Fruit fly (Drosophila melanogaster) whole organism, embryonic: ENCODE results near the gene ago.

Source experiments
- Atf6 ChIP-seq: fragments of 200-800 bp; sonication (Bioruptor generic); IDR thresholded peaks from 2 replicates; pipeline ENCODE4 v1.3.6; 2022; ENCODE audit warnings: missing biosample characterization, missing genetic modification characterization
- CG10267 ChIP-seq: fragments of 200-800 bp; sonication (Bioruptor generic); optimal IDR thresholded peaks from 2 replicates; lab custom pipeline; 2018; ENCODE audit warnings: missing biosample characterization, mild to moderate bottlenecking, missing genetic modification characterization, moderate library complexity
- CG10979 ChIP-seq: fragments of 200-800 bp; sonication (Bioruptor generic); optimal IDR thresholded peaks from 2 replicates; lab custom pipeline; 2018; ENCODE audit warnings: missing biosample characterization, mild to moderate bottlenecking, missing genetic modification characterization, moderate library complexity
- CG11560 ChIP-seq: fragments of 200-800 bp; sonication (Bioruptor generic); IDR thresholded peaks from 3 replicates; pipeline ENCODE4 v1.3.6; 2022; ENCODE audit warnings: missing biosample characterization, missing genetic modification characterization
- CG11695 ChIP-seq: fragments of 200-800 bp; sonication (Bioruptor generic); IDR thresholded peaks from 3 replicates; pipeline ENCODE4 v1.3.6; 2022; ENCODE audit warnings: missing biosample characterization, missing genetic modification characterization
- CG1233 ChIP-seq: fragments of 200-800 bp; sonication (Bioruptor generic); optimal IDR thresholded peaks from 4 replicates; lab custom pipeline; 2018; ENCODE audit warnings: missing biosample characterization, mild to moderate bottlenecking, missing genetic modification characterization
- CG13424 ChIP-seq: fragments of 200-800 bp; sonication (Bioruptor generic); optimal IDR thresholded peaks from 2 replicates; lab custom pipeline; 2019; ENCODE audit warnings: missing biosample characterization, mild to moderate bottlenecking, missing genetic modification characterization, moderate library complexity
- CG14860 ChIP-seq: fragments of 200-800 bp; sonication (Bioruptor generic); IDR thresholded peaks from 3 replicates; pipeline ENCODE4 v1.3.6; 2022; ENCODE audit warnings: missing biosample characterization, missing genetic modification characterization; ENCODE audit not compliant: partially characterized antibody
- CG15073 ChIP-seq: fragments of 200-800 bp; sonication (Bioruptor generic); optimal IDR thresholded peaks from 2 replicates; lab custom pipeline; 2016; ENCODE audit warnings: missing biosample characterization, missing genetic modification characterization
- CG1603 ChIP-seq: fragments of 200-800 bp; sonication (Bioruptor generic); optimal IDR thresholded peaks from 2 replicates; lab custom pipeline; 2019; ENCODE audit warnings: missing biosample characterization, mild to moderate bottlenecking, missing genetic modification characterization, moderate library complexity
- CG17568 ChIP-seq: fragments of 200-800 bp; sonication (Bioruptor generic); optimal IDR thresholded peaks from 2 replicates; lab custom pipeline; 2018; ENCODE audit warnings: missing biosample characterization, mild to moderate bottlenecking, missing genetic modification characterization, moderate library complexity
- CG17802 ChIP-seq: fragments of 200-800 bp; sonication (Bioruptor generic); optimal IDR thresholded peaks from 2 replicates; lab custom pipeline; 2018; ENCODE audit warnings: missing biosample characterization, mild to moderate bottlenecking, missing genetic modification characterization, moderate library complexity
- CG31388 ChIP-seq: fragments of 200-800 bp; sonication (Bioruptor generic); optimal IDR thresholded peaks from 2 replicates; lab custom pipeline; 2016; ENCODE audit warnings: missing biosample characterization, missing genetic modification characterization
- CG3407 ChIP-seq: fragments of 200-800 bp; sonication (Bioruptor generic); optimal IDR thresholded peaks from 2 replicates; lab custom pipeline; 2018; ENCODE audit warnings: missing biosample characterization, mild to moderate bottlenecking, missing genetic modification characterization
- CG4360 ChIP-seq: fragments of 200-800 bp; sonication (Bioruptor generic); IDR thresholded peaks from 2 replicates; pipeline ENCODE4 v1.3.6; 2022; ENCODE audit warnings: missing biosample characterization, missing genetic modification characterization
- CG4404 ChIP-seq: fragments of 200-800 bp; sonication (Bioruptor generic); IDR thresholded peaks from 2 replicates; pipeline ENCODE4 v1.3.6; 2022; ENCODE audit warnings: missing biosample characterization, missing genetic modification characterization
- CG4707 ChIP-seq: fragments of 200-800 bp; sonication (Bioruptor generic); optimal IDR thresholded peaks from 2 replicates; lab custom pipeline; 2018; ENCODE audit warnings: missing biosample characterization, mild to moderate bottlenecking, missing genetic modification characterization, moderate library complexity
- CG4730 ChIP-seq: fragments of 200-800 bp; sonication (Bioruptor generic); IDR thresholded peaks from 2 replicates; pipeline ENCODE4 v1.3.6; 2022; ENCODE audit warnings: missing biosample characterization, missing genetic modification characterization
- CG9817 ChIP-seq: fragments of 200-800 bp; sonication (Bioruptor generic); optimal IDR thresholded peaks from 2 replicates; lab custom pipeline; 2018; ENCODE audit warnings: missing biosample characterization, mild to moderate bottlenecking, missing genetic modification characterization, moderate library complexity
- CrebB ChIP-seq: fragments of 200-800 bp; sonication (Bioruptor generic); optimal IDR thresholded peaks from 3 replicates; lab custom pipeline; 2018; ENCODE audit warnings: missing biosample characterization, mild to moderate bottlenecking, missing genetic modification characterization
- Dek ChIP-seq: fragments of 200-800 bp; sonication (Bioruptor generic); optimal IDR thresholded peaks from 3 replicates; lab custom pipeline; 2019; ENCODE audit warnings: missing biosample characterization, mild to moderate bottlenecking, missing genetic modification characterization, moderate library complexity
- Hsf ChIP-seq: fragments of 200-800 bp; sonication (Bioruptor generic); optimal IDR thresholded peaks from 3 replicates; lab custom pipeline; 2016; ENCODE audit warnings: missing biosample characterization, missing genetic modification characterization
- Kr ChIP-seq: fragments of 200-800 bp; sonication (Bioruptor generic); optimal IDR thresholded peaks from 2 replicates; lab custom pipeline; 2017; ENCODE audit warnings: missing biosample characterization, mild to moderate bottlenecking, missing genetic modification characterization
- MTF-1 ChIP-seq: fragments of 200-800 bp; sonication (Bioruptor generic); optimal IDR thresholded peaks from 2 replicates; lab custom pipeline; 2018; ENCODE audit warnings: missing biosample characterization, mild to moderate bottlenecking, missing genetic modification characterization, borderline replicate concordance
- Med ChIP-seq: fragments of 200-800 bp; sonication (Bioruptor generic); peaks from one replicate; lab custom pipeline; 2016; ENCODE audit warnings: missing biosample characterization, missing genetic modification characterization, mild to moderate bottlenecking, inconsistent platforms, moderate library complexity
- Pdp1 ChIP-seq, 2 experiments: fragments of 200-800 bp; sonication (Bioruptor generic); optimal IDR thresholded peaks; 3 replicates each; lab custom pipeline; 2016; ENCODE audit warnings: missing biosample characterization in 2 of 2, missing genetic modification characterization in 2 of 2, mild to moderate bottlenecking in 1 of 2, moderate library complexity in 1 of 2
- Sry-β ChIP-seq: fragments of 200-800 bp; sonication (Bioruptor generic); optimal IDR thresholded peaks from 2 replicates; lab custom pipeline; 2018; ENCODE audit warnings: missing biosample characterization, mild to moderate bottlenecking, missing genetic modification characterization, moderate library complexity
- Trl ChIP-seq, 3 experiments: fragments of >200 bp in 2 of 3; fragments of 200-800 bp in 1 of 3; sonication (Bioruptor generic) in 1 of 3; optimal IDR thresholded peaks; 2 replicates in 1 of 3; 3 replicates in 2 of 3; lab custom pipeline; 2016 to 2017; ENCODE audit warnings: missing biosample characterization in 1 of 3, missing genetic modification characterization in 1 of 3
- cg ChIP-seq: fragments of 200-800 bp; sonication (Bioruptor generic); optimal IDR thresholded peaks from 3 replicates; lab custom pipeline; 2019; ENCODE audit warnings: missing biosample characterization, mild to moderate bottlenecking, missing genetic modification characterization, moderate library complexity
- cwo ChIP-seq: fragments of 200-800 bp; sonication (Bioruptor generic); optimal IDR thresholded peaks from 3 replicates; lab custom pipeline; 2017; ENCODE audit warnings: missing biosample characterization, missing genetic modification characterization, mild to moderate bottlenecking, moderate library complexity, missing genetic modification reagents
- ems ChIP-seq: fragments of 200-800 bp; sonication (Bioruptor generic); optimal IDR thresholded peaks from 3 replicates; lab custom pipeline; 2016; ENCODE audit warnings: missing biosample characterization, missing genetic modification characterization
- fru ChIP-seq: fragments of >200 bp; optimal IDR thresholded peaks from 2 replicates; lab custom pipeline; 2017
- insv ChIP-seq, 2 experiments: fragments of 200-800 bp; sonication (Bioruptor generic); optimal IDR thresholded peaks; 3 replicates each; lab custom pipeline; 2016 to 2018; ENCODE audit warnings: missing biosample characterization in 2 of 2, missing genetic modification characterization in 2 of 2
- kah ChIP-seq: fragments of 200-800 bp; sonication (Bioruptor generic); optimal IDR thresholded peaks from 2 replicates; lab custom pipeline; 2018; ENCODE audit warnings: missing biosample characterization, mild to moderate bottlenecking, missing genetic modification characterization
- ken ChIP-seq: fragments of 200-800 bp; sonication (Bioruptor generic); IDR thresholded peaks from 3 replicates; pipeline ENCODE4 v1.3.6; 2022; ENCODE audit warnings: missing biosample characterization, missing genetic modification characterization
- lbe ChIP-seq: fragments of 200-800 bp; sonication (Bioruptor generic); optimal IDR thresholded peaks from 2 replicates; lab custom pipeline; 2016; ENCODE audit warnings: missing biosample characterization, mild to moderate bottlenecking, missing genetic modification characterization
- pb ChIP-seq: fragments of 200-800 bp; sonication (Bioruptor generic); optimal IDR thresholded peaks from 3 replicates; lab custom pipeline; 2016; ENCODE audit warnings: missing biosample characterization, missing genetic modification characterization
- pfk ChIP-seq: fragments of 200-800 bp; sonication (Bioruptor generic); optimal IDR thresholded peaks from 2 replicates; lab custom pipeline; 2018; ENCODE audit warnings: missing biosample characterization, mild to moderate bottlenecking, missing genetic modification characterization, moderate library complexity
- pnt ChIP-seq: fragments of 200-800 bp; sonication (Bioruptor generic); optimal IDR thresholded peaks from 3 replicates; lab custom pipeline; 2016; ENCODE audit warnings: missing biosample characterization, missing genetic modification characterization
- psq ChIP-seq: fragments of 200-800 bp; sonication (Bioruptor generic); optimal IDR thresholded peaks from 2 replicates; lab custom pipeline; 2017; ENCODE audit warnings: missing biosample characterization, missing genetic modification characterization
- rib ChIP-seq: fragments of 200-800 bp; sonication (Bioruptor generic); IDR thresholded peaks from 2 replicates; pipeline ENCODE4 v1.3.6; 2022; ENCODE audit warnings: missing biosample characterization, missing genetic modification characterization
- row ChIP-seq: fragments of 200-800 bp; sonication (Bioruptor generic); IDR thresholded peaks from 3 replicates; pipeline ENCODE4 v1.3.6; 2022; ENCODE audit warnings: missing biosample characterization, missing genetic modification characterization
- slou ChIP-seq: fragments of 200-800 bp; sonication (Bioruptor generic); optimal IDR thresholded peaks from 3 replicates; lab custom pipeline; 2016; ENCODE audit warnings: missing biosample characterization, missing genetic modification characterization
- zfh2 ChIP-seq: fragments of 200-800 bp; sonication (Bioruptor generic); optimal IDR thresholded peaks from 2 replicates; lab custom pipeline; 2016; ENCODE audit warnings: missing biosample characterization, missing genetic modification characterization

ago gene

dm6 chr3L:4252862-4253610, 1.1 kb downstream of the ago start (continued):
- TF ChIP-seq Pdp1 (GFP tag; optimal IDR thresholded peaks at IDR 0.05; lab: Kevin White, UChicago) (peak in 1 of 2 experiments; percentile 29), MTF-1 (no peak), Dek (tag; lab: Kevin White, UChicago) (no peak), CG11695 (GFP tag; lab: Robert Waterston, UW) (peak; percentile 49; the same call in 1 of the 3 replicates), cwo (no peak), pnt (no peak), fru (lab: Kevin White, UChicago) (no peak), lbe (GFP tag; lab: Kevin White, UChicago) (no peak), Hsf (GFP tag; lab: Kevin White, UChicago) (no peak), CG4404 (GFP tag; lab: Robert Waterston, UW) (no peak), pb (GFP tag; lab: Kevin White, UChicago) (no peak), Kr (GFP tag; lab: Kevin White, UChicago) (peak; percentile 41), psq (peak; percentile 74), ems (no peak), CG4730 (GFP tag; lab: Robert Waterston, UW) (no peak), CG4360 (GFP tag; lab: Robert Waterston, UW) (peak; percentile 60), Sry-β (GFP tag; lab: Kevin White, UChicago) (peak; percentile 82), rib (GFP tag; lab: Robert Waterston, UW) (0 out of 2 replicates have a peak, but pooled peaks have one; percentile 12), CG14860 (GFP tag; lab: Robert Waterston, UW) (no peak), CG17568 (GFP tag; lab: Kevin White, UChicago) (no peak), kah (GFP tag; lab: Kevin White, UChicago) (no peak), Atf6 (GFP tag; lab: Robert Waterston, UW) (no peak), slou (no peak), CG3407 (GFP tag; lab: Kevin White, UChicago) (no peak), CrebB (no peak), Trl (optimal IDR thresholded peaks at IDR 0.05; lab: Kevin White, UChicago) (peak in 1 of 2 experiments; percentile 0), Trl (GFP tag; optimal IDR thresholded peaks at IDR 0.05; lab: Kevin White, UChicago) (no peak), cg (GFP tag; lab: Kevin White, UChicago) (no peak), CG10979 (tag; lab: Kevin White, UChicago) (no peak), pfk (GFP tag; lab: Kevin White, UChicago) (no peak), CG11560 (tag; lab: Robert Waterston, UW) (no peak), row (peak; percentile 14; the same call in 1 of the 3 replicates), CG1603 (tag; lab: Kevin White, UChicago) (no peak), CG15073 (GFP tag; lab: Kevin White, UChicago) (no peak), zfh2 (GFP tag; lab: Kevin White, UChicago) (no peak), CG9817 (tag; lab: Kevin White, UChicago) (no peak), CG4707 (GFP tag; lab: Kevin White, UChicago) (no peak), insv (GFP tag; optimal IDR thresholded peaks at IDR 0.05; lab: Kevin White, UChicago) (peak in 1 of 2 experiments; percentile 15), CG31388 (GFP tag; lab: Kevin White, UChicago) (no peak), CG13424 (no peak), CG17802 (peak; percentile 6), Med (GFP tag; lab: Kevin White, UChicago) (peak; percentile 86), CG1233 (GFP tag; lab: Kevin White, UChicago) (peak; percentile 4), CG10267 (no peak), ken (no peak)
